Worm (Caenorhabditis elegans): Measurements from ENCODE around the gene F33G12.7.

The F33G12.7 gene

ce11 chrII:5057315-5057714, 16.8 kb upstream of the F33G12.7 start (continued):
- peak; percentile 88 for TF ChIP-seq ekl-4 (GFP tag; IDR thresholded peaks at IDR 0.05)
- 0 out of 2 replicates have a peak, but pooled peaks have one; percentile 48 for TF ChIP-seq attf-3 (GFP tag; conservative IDR thresholded peaks at IDR 0.05)
- TF ChIP-seq T07F8.4 (tag; optimal IDR thresholded peaks at IDR 0.05), result peak; percentile 17
- 0 out of 2 replicates have a peak, but pooled peaks have one; percentile 42 for TF ChIP-seq ceh-40 (GFP tag; IDR thresholded peaks at IDR 0.05)
- TF ChIP-seq hrde-1 (tag; optimal IDR thresholded peaks at IDR 0.05; ENCODE audit: borderline replicate concordance), result peak; percentile 20
- peak; percentile 85 for TF ChIP-seq madf-6 (GFP tag; IDR thresholded peaks at IDR 0.05)
- TF ChIP-seq akir-1 (GFP tag; optimal IDR thresholded peaks at IDR 0.05), result no peak
- TF ChIP-seq dpff-1 (tag; optimal IDR thresholded peaks at IDR 0.05), result no peak
- no peak for TF ChIP-seq dpl-1 (GFP tag; optimal IDR thresholded peaks at IDR 0.05)
- TF ChIP-seq zim-3 (tag; optimal IDR thresholded peaks at IDR 0.05), result peak; percentile 38
- TF ChIP-seq pbrm-1 (GFP tag; IDR thresholded peaks at IDR 0.05), result peak; percentile 74
- peak; percentile 62; the same call in 1 of the 2 replicates for TF ChIP-seq attf-6 (GFP tag; IDR thresholded peaks at IDR 0.05)
- TF ChIP-seq nhr-179 (tag; optimal IDR thresholded peaks at IDR 0.05), result no peak
- TF ChIP-seq let-526 (GFP tag; IDR thresholded peaks at IDR 0.05), result 0 out of 2 replicates have a peak, but pooled peaks have one; percentile 19
- no peak for TF ChIP-seq cebp-1 (GFP tag; IDR thresholded peaks at IDR 0.05)
- TF ChIP-seq cebp-1 (tag; optimal IDR thresholded peaks at IDR 0.05), result peak; percentile 53
- peak; percentile 53; the same call in 1 of the 2 replicates for TF ChIP-seq hmg-20 (GFP tag; IDR thresholded peaks at IDR 0.05)
- TF ChIP-seq unc-62 (GFP tag; optimal IDR thresholded peaks at IDR 0.05), result no peak
- peak; percentile 72 for TF ChIP-seq F33H1.4 (GFP tag; IDR thresholded peaks at IDR 0.05)
- TF ChIP-seq T26A5.8 (tag; optimal IDR thresholded peaks at IDR 0.05), result no peak
- no peak for TF ChIP-seq F10E7.11 (tag; optimal IDR thresholded peaks at IDR 0.05)
- peak; percentile 88 for TF ChIP-seq repo-1 (tag; optimal IDR thresholded peaks at IDR 0.05)
- TF ChIP-seq rpc-1 (optimal IDR thresholded peaks at IDR 0.05), result peak; percentile 58
- TF ChIP-seq rpc-1 (tag; optimal IDR thresholded peaks at IDR 0.05), result peak; percentile 66
- peak; percentile 72 for TF ChIP-seq hsf-1 (GFP tag; IDR thresholded peaks at IDR 0.05)
- TF ChIP-seq F39B2.1 (GFP tag; IDR thresholded peaks at IDR 0.05), result no peak
- TF ChIP-seq egl-44 (GFP tag; IDR thresholded peaks at IDR 0.05), result 0 out of 2 replicates have a peak, but pooled peaks have one; percentile 16
- peak; percentile 67 for TF ChIP-seq K11D2.4 (GFP tag; IDR thresholded peaks at IDR 0.05)
- peak; percentile 89 for TF ChIP-seq dox-1 (GFP tag; IDR thresholded peaks at IDR 0.05)
- TF ChIP-seq nhr-80 (tag; optimal IDR thresholded peaks at IDR 0.05), result peak; percentile 1
- no peak for TF ChIP-seq egl-18 (GFP tag; IDR thresholded peaks at IDR 0.05)
- 0 out of 2 replicates have a peak, but pooled peaks have one; percentile 72 for TF ChIP-seq F37B4.10 (GFP tag; IDR thresholded peaks at IDR 0.05)
- TF ChIP-seq athp-1 (tag; optimal IDR thresholded peaks at IDR 0.05), result no peak
- TF ChIP-seq snpc-1.3 (tag; optimal IDR thresholded peaks at IDR 0.05; ENCODE audit: insufficient read depth), result peak; percentile 18
- peak; percentile 7 for TF ChIP-seq mxl-1 (tag; optimal IDR thresholded peaks at IDR 0.05)
- peak; percentile 92 for TF ChIP-seq B0261.1 (tag; optimal IDR thresholded peaks at IDR 0.05)
- peak; percentile 67 for TF ChIP-seq B0336.3 (GFP tag; IDR thresholded peaks at IDR 0.05)
- peak; percentile 86 for TF ChIP-seq ceh-100 (GFP tag; IDR thresholded peaks at IDR 0.05)
- peak; percentile 73 for TF ChIP-seq madf-3 (GFP tag; IDR thresholded peaks at IDR 0.05)
- no peak for TF ChIP-seq ztf-6 (GFP tag; IDR thresholded peaks at IDR 0.05)
- TF ChIP-seq sea-2 (GFP tag; IDR thresholded peaks at IDR 0.05), result no peak
- TF ChIP-seq aptf-3 (GFP tag; IDR thresholded peaks at IDR 0.05), result peak; percentile 86; the same call in 1 of the 2 replicates
- TF ChIP-seq die-1 (tag; optimal IDR thresholded peaks at IDR 0.05), result peak; percentile 15
- peak; percentile 2 for TF ChIP-seq xnd-1 (tag; optimal IDR thresholded peaks at IDR 0.05)
- TF ChIP-seq efl-1 (GFP tag; optimal IDR thresholded peaks at IDR 0.05), result no peak
- peak; percentile 83 for TF ChIP-seq rcor-1 (GFP tag; IDR thresholded peaks at IDR 0.05)
- no peak for TF ChIP-seq pha-4 (tag; optimal IDR thresholded peaks at IDR 0.05)
- peak; percentile 40 for TF ChIP-seq madf-10 (tag; optimal IDR thresholded peaks at IDR 0.05)
- TF ChIP-seq Y56A3A.18 (GFP tag; IDR thresholded peaks at IDR 0.05), result peak; percentile 89
- peak; percentile 55; the same call in 1 of the 2 replicates for TF ChIP-seq ceh-91 (GFP tag; IDR thresholded peaks at IDR 0.05)

Measured in whole organism, young adult.